Fruit fly (Drosophila melanogaster) whole organism, embryonic: ENCODE results near the gene kirre.

Source experiments
- B-H2 ChIP-seq: fragments of 200-800 bp; sonication (Bioruptor generic); optimal IDR thresholded peaks from 2 replicates; lab custom pipeline; 2018; ENCODE audit warnings: missing biosample characterization, mild to moderate bottlenecking, missing genetic modification characterization
- Bgb ChIP-seq: fragments of 200-800 bp; sonication (Bioruptor generic); IDR thresholded peaks from 2 replicates; pipeline ENCODE4 v1.3.6; 2022; ENCODE audit warnings: missing biosample characterization, missing genetic modification characterization; ENCODE audit not compliant: partially characterized antibody
- C15 ChIP-seq: fragments of 200-800 bp; sonication (Bioruptor generic); IDR thresholded peaks from 3 replicates; pipeline ENCODE4 v1.3.6; 2022; ENCODE audit warnings: missing biosample characterization, missing genetic modification characterization
- CG1024 ChIP-seq: fragments of 200-800 bp; sonication (Bioruptor generic); IDR thresholded peaks from 2 replicates; pipeline ENCODE4 v1.3.6; 2022; ENCODE audit warnings: missing biosample characterization, missing genetic modification characterization
- CG10565 ChIP-seq: fragments of 200-800 bp; sonication (Bioruptor generic); optimal IDR thresholded peaks from 3 replicates; lab custom pipeline; 2016; ENCODE audit warnings: missing biosample characterization, mild to moderate bottlenecking, missing genetic modification characterization
- CG11723 ChIP-seq: fragments of 200-800 bp; sonication (Bioruptor generic); optimal IDR thresholded peaks from 2 replicates; lab custom pipeline; 2017; ENCODE audit warnings: missing biosample characterization, mild to moderate bottlenecking, missing genetic modification characterization
- CG12391 ChIP-seq: fragments of 200-800 bp; sonication (Bioruptor generic); optimal IDR thresholded peaks from 3 replicates; lab custom pipeline; 2018; ENCODE audit warnings: missing biosample characterization, mild to moderate bottlenecking, missing genetic modification characterization, moderate library complexity
- CG15601 ChIP-seq: fragments of 200-800 bp; sonication (Bioruptor generic); optimal IDR thresholded peaks from 3 replicates; lab custom pipeline; 2019; ENCODE audit warnings: missing biosample characterization, mild to moderate bottlenecking, missing genetic modification characterization, moderate library complexity
- CG16815 ChIP-seq: fragments of 200-800 bp; sonication (Bioruptor generic); optimal IDR thresholded peaks from 3 replicates; lab custom pipeline; 2017; ENCODE audit warnings: missing biosample characterization, mild to moderate bottlenecking, missing genetic modification characterization
- CG2875 ChIP-seq: fragments of 200-800 bp; sonication (Bioruptor generic); optimal IDR thresholded peaks from 2 replicates; lab custom pipeline; 2017; ENCODE audit warnings: missing biosample characterization, mild to moderate bottlenecking, missing genetic modification characterization, missing genetic modification reagents
- CG34376 ChIP-seq: fragments of 200-800 bp; sonication (Bioruptor generic); optimal IDR thresholded peaks from 2 replicates; lab custom pipeline; 2018; ENCODE audit warnings: missing biosample characterization, mild to moderate bottlenecking, missing genetic modification characterization
- CG3995 ChIP-seq: fragments of 200-800 bp; sonication (Bioruptor generic); optimal IDR thresholded peaks from 3 replicates; lab custom pipeline; 2016; ENCODE audit warnings: missing biosample characterization, missing genetic modification characterization
- CG43689 ChIP-seq: fragments of 200-800 bp; sonication (Bioruptor generic); IDR thresholded peaks from 2 replicates; pipeline ENCODE4 v1.3.6; 2022; ENCODE audit warnings: missing biosample characterization, missing genetic modification characterization
- CG4707 ChIP-seq: fragments of 200-800 bp; sonication (Bioruptor generic); optimal IDR thresholded peaks from 2 replicates; lab custom pipeline; 2018; ENCODE audit warnings: missing biosample characterization, mild to moderate bottlenecking, missing genetic modification characterization, moderate library complexity
- CG6683 ChIP-seq: fragments of 200-800 bp; sonication (Bioruptor generic); optimal IDR thresholded peaks from 2 replicates; lab custom pipeline; 2017; ENCODE audit warnings: missing biosample characterization, mild to moderate bottlenecking, missing genetic modification characterization, missing genetic modification reagents
- CG8281 ChIP-seq: fragments of 200-800 bp; sonication (Bioruptor generic); optimal IDR thresholded peaks from 2 replicates; lab custom pipeline; 2018; ENCODE audit warnings: missing biosample characterization, mild to moderate bottlenecking, missing genetic modification characterization, moderate library complexity
- CG8478 ChIP-seq: fragments of >200 bp; optimal IDR thresholded peaks from 2 replicates; lab custom pipeline; 2018
- CG8944 ChIP-seq: fragments of 200-800 bp; sonication (Bioruptor generic); optimal IDR thresholded peaks from 3 replicates; lab custom pipeline; 2016; ENCODE audit warnings: missing biosample characterization, missing genetic modification characterization
- CG9797 ChIP-seq: fragments of 200-800 bp; sonication (Bioruptor generic); optimal IDR thresholded peaks from 3 replicates; lab custom pipeline; 2018; ENCODE audit warnings: missing biosample characterization, mild to moderate bottlenecking, missing genetic modification characterization
- CkIIα-i1 ChIP-seq: fragments of 200-800 bp; sonication (Bioruptor generic); IDR thresholded peaks from 2 replicates; pipeline ENCODE4 v1.3.6; 2022; ENCODE audit warnings: missing biosample characterization, missing genetic modification characterization
- CrebB ChIP-seq: fragments of 200-800 bp; sonication (Bioruptor generic); optimal IDR thresholded peaks from 3 replicates; lab custom pipeline; 2018; ENCODE audit warnings: missing biosample characterization, mild to moderate bottlenecking, missing genetic modification characterization
- D19B ChIP-seq: fragments of 200-800 bp; sonication (Bioruptor generic); optimal IDR thresholded peaks from 2 replicates; lab custom pipeline; 2017; ENCODE audit warnings: missing biosample characterization, mild to moderate bottlenecking, missing genetic modification characterization
- Hsf ChIP-seq: fragments of 200-800 bp; sonication (Bioruptor generic); optimal IDR thresholded peaks from 3 replicates; lab custom pipeline; 2016; ENCODE audit warnings: missing biosample characterization, missing genetic modification characterization
- MESR4 ChIP-seq: fragments of 200-800 bp; sonication (Bioruptor generic); optimal IDR thresholded peaks from 2 replicates; lab custom pipeline; 2018; ENCODE audit warnings: missing biosample characterization, mild to moderate bottlenecking, missing genetic modification characterization, moderate library complexity
- Mes4 ChIP-seq: fragments of 200-800 bp; sonication (Bioruptor generic); optimal IDR thresholded peaks from 2 replicates; lab custom pipeline; 2016; ENCODE audit warnings: missing biosample characterization, missing genetic modification characterization
- NFAT ChIP-seq: fragments of 200-800 bp; sonication (Bioruptor generic); IDR thresholded peaks from 2 replicates; pipeline ENCODE4 v1.3.6; 2022; ENCODE audit warnings: missing biosample characterization, missing genetic modification characterization
- Opbp ChIP-seq: fragments of 200-800 bp; sonication (Bioruptor generic); IDR thresholded peaks from 3 replicates; pipeline ENCODE4 v1.3.6; 2022; ENCODE audit warnings: missing biosample characterization, missing genetic modification characterization; ENCODE audit not compliant: partially characterized antibody
- Sry-δ ChIP-seq: fragments of 200-800 bp; sonication (Bioruptor generic); optimal IDR thresholded peaks from 2 replicates; lab custom pipeline; 2016; ENCODE audit warnings: missing biosample characterization, missing genetic modification characterization
- ato ChIP-seq: fragments of 200-800 bp; sonication (Bioruptor generic); IDR thresholded peaks from 2 replicates; pipeline ENCODE4 v1.3.6; 2022; ENCODE audit warnings: missing biosample characterization, missing genetic modification characterization; ENCODE audit not compliant: partially characterized antibody
- crp ChIP-seq, 2 experiments: fragments of 200-800 bp; sonication (Bioruptor generic); optimal IDR thresholded peaks; 2 replicates in 1 of 2; 3 replicates in 1 of 2; lab custom pipeline; 2017; ENCODE audit warnings: missing biosample characterization in 2 of 2, missing genetic modification characterization in 2 of 2, mild to moderate bottlenecking in 1 of 2, moderate library complexity in 1 of 2
- danr ChIP-seq: fragments of 200-800 bp; sonication (Bioruptor generic); IDR thresholded peaks from 2 replicates; pipeline ENCODE4 v1.3.6; 2022; ENCODE audit warnings: missing biosample characterization, missing genetic modification characterization
- dati ChIP-seq: fragments of 200-800 bp; sonication (Bioruptor generic); IDR thresholded peaks from 2 replicates; pipeline ENCODE4 v1.3.6; 2022; ENCODE audit warnings: missing biosample characterization, missing genetic modification characterization
- dimm ChIP-seq: fragments of 200-800 bp; sonication (Bioruptor generic); IDR thresholded peaks from 2 replicates; pipeline ENCODE4 v1.3.6; 2022; ENCODE audit warnings: missing biosample characterization, missing genetic modification characterization
- dysf ChIP-seq: fragments of 200-800 bp; sonication (Bioruptor generic); IDR thresholded peaks from 3 replicates; pipeline ENCODE4 v1.3.6; 2022; ENCODE audit warnings: missing biosample characterization, missing genetic modification characterization
- esg ChIP-seq: fragments of 200-800 bp; sonication (Bioruptor generic); conservative IDR thresholded peaks from 2 replicates; pipeline ENCODE4 v1.3.6; 2022; ENCODE audit warnings: missing biosample characterization, missing genetic modification characterization
- eve ChIP-seq, 2 experiments: fragments of >200 bp; optimal IDR thresholded peaks; 2 replicates each; lab custom pipeline; 2017; ENCODE audit warnings: missing biosample characterization in 2 of 2, missing genetic modification characterization in 2 of 2
- eyg ChIP-seq: fragments of 200-800 bp; sonication (Bioruptor generic); optimal IDR thresholded peaks from 3 replicates; lab custom pipeline; 2016; ENCODE audit warnings: missing biosample characterization, missing genetic modification characterization
- gce ChIP-seq: fragments of 200-800 bp; sonication (Bioruptor generic); IDR thresholded peaks from 3 replicates; pipeline ENCODE4 v1.3.6; 2022; ENCODE audit warnings: missing biosample characterization, missing genetic modification characterization
- grau ChIP-seq: fragments of 200-800 bp; optimal IDR thresholded peaks from 3 replicates; lab custom pipeline; 2019; ENCODE audit warnings: missing biosample characterization, mild to moderate bottlenecking, missing genetic modification characterization, moderate library complexity
- gro ChIP-seq: fragments of 200-800 bp; sonication (Bioruptor generic); optimal IDR thresholded peaks from 2 replicates; lab custom pipeline; 2016; ENCODE audit warnings: missing biosample characterization, missing genetic modification characterization
- insv ChIP-seq, 2 experiments: fragments of 200-800 bp; sonication (Bioruptor generic); optimal IDR thresholded peaks; 3 replicates each; lab custom pipeline; 2016 to 2018; ENCODE audit warnings: missing biosample characterization in 2 of 2, missing genetic modification characterization in 2 of 2
- mam ChIP-seq: fragments of 200-800 bp; sonication (Bioruptor generic); optimal IDR thresholded peaks from 3 replicates; lab custom pipeline; 2016; ENCODE audit warnings: missing biosample characterization, missing genetic modification characterization
- mld ChIP-seq: fragments of 200-800 bp; sonication (Bioruptor generic); IDR thresholded peaks from 3 replicates; pipeline ENCODE4 v1.3.6; 2022; ENCODE audit warnings: missing biosample characterization, missing genetic modification characterization; ENCODE audit not compliant: partially characterized antibody
- nau ChIP-seq: fragments of 200-800 bp; sonication (Bioruptor generic); optimal IDR thresholded peaks from 3 replicates; lab custom pipeline; 2017; ENCODE audit warnings: missing biosample characterization, mild to moderate bottlenecking, missing genetic modification characterization, missing genetic modification reagents
- nerfin-1 ChIP-seq: fragments of 200-800 bp; sonication (Bioruptor generic); optimal IDR thresholded peaks from 3 replicates; lab custom pipeline; 2019; ENCODE audit warnings: missing biosample characterization, mild to moderate bottlenecking, missing genetic modification characterization, moderate library complexity
- row ChIP-seq: fragments of 200-800 bp; sonication (Bioruptor generic); IDR thresholded peaks from 3 replicates; pipeline ENCODE4 v1.3.6; 2022; ENCODE audit warnings: missing biosample characterization, missing genetic modification characterization
- salm ChIP-seq: fragments of 200-800 bp; sonication (Bioruptor generic); optimal IDR thresholded peaks from 2 replicates; lab custom pipeline; 2018; ENCODE audit warnings: missing biosample characterization, mild to moderate bottlenecking, missing genetic modification characterization
- sd ChIP-seq: fragments of 200-800 bp; sonication (Bioruptor generic); optimal IDR thresholded peaks from 3 replicates; lab custom pipeline; 2018; ENCODE audit warnings: missing biosample characterization, mild to moderate bottlenecking, missing genetic modification characterization, moderate library complexity
- slou ChIP-seq: fragments of 200-800 bp; sonication (Bioruptor generic); optimal IDR thresholded peaks from 3 replicates; lab custom pipeline; 2016; ENCODE audit warnings: missing biosample characterization, missing genetic modification characterization
- slp2 ChIP-seq: fragments of 200-800 bp; sonication (Bioruptor generic); optimal IDR thresholded peaks from 2 replicates; lab custom pipeline; 2016; ENCODE audit warnings: missing biosample characterization, missing genetic modification characterization
- z ChIP-seq: fragments of 200-800 bp; sonication (Bioruptor generic); IDR thresholded peaks from 3 replicates; pipeline ENCODE4 v1.3.6; 2022; ENCODE audit warnings: missing biosample characterization, missing genetic modification characterization

Gene kirre

dm6 chrX:3018670-3019069, 278.5 kb downstream of the kirre start (continued):
- TF ChIP-seq nau (GFP tag; lab: Kevin White, UChicago) (peak; percentile 35), gro (GFP tag; lab: Kevin White, UChicago) (no peak), CG8281 (tag; lab: Kevin White, UChicago) (peak; percentile 25), CG1024 (GFP tag; lab: Robert Waterston, UW) (no peak), sd (tag; lab: Kevin White, UChicago) (no peak), slou (GFP tag; lab: Kevin White, UChicago) (no peak), CG12391 (tag; lab: Kevin White, UChicago) (peak; percentile 69), dati (GFP tag; lab: Robert Waterston, UW) (no peak), grau (peak; percentile 52), CG6683 (GFP tag; lab: Kevin White, UChicago) (no peak), CG9797 (GFP tag; lab: Kevin White, UChicago) (no peak), ato (GFP tag; lab: Robert Waterston, UW) (no peak), CG10565 (GFP tag; lab: Kevin White, UChicago) (no peak), dysf (GFP tag; lab: Robert Waterston, UW) (peak; percentile 78), CG34376 (GFP tag; lab: Kevin White, UChicago) (no peak), Sry-δ (GFP tag; lab: Kevin White, UChicago) (no peak), crp (GFP tag; optimal IDR thresholded peaks at IDR 0.05; lab: Kevin White, UChicago) (no peak), row (GFP tag; lab: Robert Waterston, UW) (peak; percentile 76), Mes4 (GFP tag; lab: Kevin White, UChicago) (no peak), MESR4 (GFP tag; lab: Kevin White, UChicago) (no peak), eve (GFP tag; optimal IDR thresholded peaks at IDR 0.05; lab: Kevin White, UChicago) (peak in 1 of 2 experiments; percentile 85), CG11723 (GFP tag; lab: Kevin White, UChicago) (peak; percentile 9), CrebB (tag; lab: Kevin White, UChicago) (no peak), CG43689 (GFP tag; lab: Robert Waterston, UW) (no peak), CkIIα-i1 (GFP tag; lab: Robert Waterston, UW) (no peak), salm (tag; lab: Kevin White, UChicago) (peak; percentile 19), Hsf (peak; percentile 49), CG4707 (GFP tag; lab: Kevin White, UChicago) (no peak), CG15601 (tag; lab: Kevin White, UChicago) (peak; percentile 73), slp2 (GFP tag; lab: Kevin White, UChicago) (no peak), mam (GFP tag; lab: Kevin White, UChicago) (no peak), danr (GFP tag; lab: Robert Waterston, UW) (0 out of 2 replicates have a peak, but pooled peaks have one; percentile 30), NFAT (GFP tag; lab: Robert Waterston, UW) (no peak), esg (GFP tag; lab: Robert Waterston, UW) (peak; percentile 59), gce (GFP tag; lab: Robert Waterston, UW) (0 out of 3 replicates have a peak, but pooled peaks have one; percentile 54), z (no peak), CG2875 (GFP tag; lab: Kevin White, UChicago) (peak; percentile 36), mld (no peak), dimm (GFP tag; lab: Robert Waterston, UW) (0 out of 2 replicates have a peak, but pooled peaks have one; percentile 30), D19B (GFP tag; lab: Kevin White, UChicago) (no peak), CG16815 (GFP tag; lab: Kevin White, UChicago) (peak; percentile 18), nerfin-1 (tag; lab: Kevin White, UChicago) (peak; percentile 49), insv (GFP tag; optimal IDR thresholded peaks at IDR 0.05; lab: Kevin White, UChicago) (no peak), C15 (GFP tag; lab: Robert Waterston, UW) (no peak), eyg (no peak), Opbp (GFP tag; lab: Robert Waterston, UW) (no peak), CG3995 (GFP tag; lab: Kevin White, UChicago) (no peak), B-H2 (GFP tag; lab: Kevin White, UChicago) (no peak), Bgb (GFP tag; lab: Robert Waterston, UW) (no peak), CG8944 (GFP tag; lab: Kevin White, UChicago) (no peak), CG8478 (lab: Kevin White, UChicago) (no peak)
